Worm (Caenorhabditis elegans): ENCODE measurements around the gene F41B4.1.

The F41B4.1 gene

ce11 chrX:6801546-6801945, 24.1 kb downstream of the F41B4.1 start:
- TF ChIP-seq ceh-28 (tag; optimal IDR thresholded peaks at IDR 0.05): no peak
- no peak for TF ChIP-seq nhr-41 (GFP tag; IDR thresholded peaks at IDR 0.05)
- no peak for TF ChIP-seq tag-97 (GFP tag; IDR thresholded peaks at IDR 0.05)
- TF ChIP-seq lin-13 (GFP tag; optimal IDR thresholded peaks at IDR 0.05): no peak
- TF ChIP-seq dmd-9 (GFP tag; IDR thresholded peaks at IDR 0.05): no peak
- TF ChIP-seq T26A8.4 (GFP tag; IDR thresholded peaks at IDR 0.05): no peak
- TF ChIP-seq F10B5.3 (tag; optimal IDR thresholded peaks at IDR 0.05): no peak
- no peak for TF ChIP-seq nhr-10 (tag; optimal IDR thresholded peaks at IDR 0.05)
- no peak for TF ChIP-seq jun-1 (tag; optimal IDR thresholded peaks at IDR 0.05)
- no peak for TF ChIP-seq lin-1 (GFP tag; IDR thresholded peaks at IDR 0.05)
- no peak for TF ChIP-seq R02D3.7 (tag; optimal IDR thresholded peaks at IDR 0.05)
- no peak for TF ChIP-seq Y75B8A.6 (GFP tag; IDR thresholded peaks at IDR 0.05)
- no peak for TF ChIP-seq mep-1 (tag; optimal IDR thresholded peaks at IDR 0.05)
- no peak for TF ChIP-seq Y5F2A.4 (GFP tag; optimal IDR thresholded peaks at IDR 0.05)
- no peak for TF ChIP-seq aha-1 (tag)
- no peak for TF ChIP-seq unc-62 (GFP tag; optimal IDR thresholded peaks at IDR 0.05 in 1 of 2)
- no peak for TF ChIP-seq unc-62 (tag; optimal IDR thresholded peaks at IDR 0.05)

- TF ChIP-seq aha-1 (tag): peak; percentile 71
- TF ChIP-seq hlh-11 (tag; optimal IDR thresholded peaks at IDR 0.05): peak; percentile 19
- TF ChIP-seq ama-1 (optimal IDR thresholded peaks at IDR 0.05): no peak
Measured at ce11 chrX:6799776-6800175, 25.9 kb downstream of the F41B4.1 start, which contains the start of gene M03A8.3. M03A8.3 (plus strand) TSS chrX:6800053.

ce11 chrX:6795843-6796521, 29.7 kb downstream of the F41B4.1 start:
- TF ChIP-seq hlh-11 (tag; optimal IDR thresholded peaks at IDR 0.05) (peak; percentile 25), sdz-12 (GFP tag; optimal IDR thresholded peaks at IDR 0.05) (no peak), set-16 (GFP tag; IDR thresholded peaks at IDR 0.05) (no peak), fos-1 (tag; optimal IDR thresholded peaks at IDR 0.05) (no peak), nhr-28 (tag; optimal IDR thresholded peaks at IDR 0.05) (peak; percentile 20), mes-2 (tag; optimal IDR thresholded peaks at IDR 0.05; ENCODE audit: poor library complexity, severe bottlenecking) (peak; percentile 26), zag-1 (tag; optimal IDR thresholded peaks at IDR 0.05) (no peak), hlh-30 (tag; optimal IDR thresholded peaks at IDR 0.05; ENCODE audit: insufficient read depth) (peak; percentile 20), mep-1 (tag; optimal IDR thresholded peaks at IDR 0.05) (no peak), tra-1 (GFP tag; IDR thresholded peaks at IDR 0.05) (peak; percentile 56; the same call in 1 of the 2 replicates)

DNA sequence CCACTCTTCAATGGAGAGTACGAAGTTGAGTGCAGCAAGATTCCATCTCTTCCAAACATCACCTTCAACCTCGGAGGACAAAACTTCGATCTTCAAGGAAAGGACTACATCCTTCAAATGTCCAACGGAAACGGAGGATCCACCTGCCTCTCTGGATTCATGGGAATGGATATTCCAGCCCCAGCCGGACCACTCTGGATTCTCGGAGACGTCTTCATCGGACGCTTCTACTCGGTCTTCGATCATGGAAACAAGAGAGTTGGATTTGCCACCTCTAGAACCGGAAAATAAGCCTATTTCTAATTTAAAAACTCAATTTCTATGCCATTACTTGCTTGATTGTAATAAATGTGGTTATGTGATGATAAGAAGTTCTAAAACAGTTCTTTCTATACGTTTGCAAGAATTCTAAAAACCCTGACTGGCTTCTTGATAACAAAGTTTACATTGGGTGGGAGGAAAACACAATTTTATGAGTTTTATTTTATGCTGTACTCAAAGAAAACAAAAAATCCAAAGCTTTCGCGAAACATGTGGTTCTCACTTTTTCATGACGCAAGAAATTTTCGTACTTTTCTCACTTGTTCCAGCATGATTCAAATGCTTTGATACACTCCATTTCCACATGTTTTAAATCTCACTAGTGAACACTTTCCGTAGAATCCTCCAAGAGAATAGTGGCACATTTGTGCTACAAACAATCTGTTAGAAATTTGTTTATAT, 33.2 kb downstream of the F41B4.1 start:
- TF ChIP-seq F10B5.3 (tag; optimal IDR thresholded peaks at IDR 0.05) (no peak), nhr-237 (tag; optimal IDR thresholded peaks at IDR 0.05) (no peak), unc-130 (GFP tag; optimal IDR thresholded peaks at IDR 0.05) (no peak), ZK546.5 (tag; optimal IDR thresholded peaks at IDR 0.05) (no peak), gei-8 (GFP tag; optimal IDR thresholded peaks at IDR 0.05) (no peak), dpl-1 (GFP tag; optimal IDR thresholded peaks at IDR 0.05) (no peak), spr-1 (tag; optimal IDR thresholded peaks at IDR 0.05) (no peak), dmd-8 (GFP tag; IDR thresholded peaks at IDR 0.05) (no peak), ces-1 (GFP tag; optimal IDR thresholded peaks at IDR 0.05) (no peak), daf-19 (GFP tag; conservative IDR thresholded peaks at IDR 0.05) (no peak), lin-39 (tag; optimal IDR thresholded peaks at IDR 0.05) (no peak), pha-4 (GFP tag; IDR thresholded peaks at IDR 0.05) (peak; percentile 65), pha-4 (tag; optimal IDR thresholded peaks at IDR 0.05) (no peak), lin-1 (GFP tag; IDR thresholded peaks at IDR 0.05) (no peak), lin-29 (GFP tag; IDR thresholded peaks at IDR 0.05) (no peak), arid-1 (GFP tag; conservative IDR thresholded peaks at IDR 0.05) (no peak), mdt-29 (GFP tag; IDR thresholded peaks at IDR 0.05) (no peak), zfp-2 (tag; optimal IDR thresholded peaks at IDR 0.05) (no peak), jun-1 (tag; optimal IDR thresholded peaks at IDR 0.05) (no peak), mxl-3 (GFP tag; optimal IDR thresholded peaks at IDR 0.05) (no peak), nhr-76 (tag; optimal IDR thresholded peaks at IDR 0.05) (no peak), nhr-111 (GFP tag; optimal IDR thresholded peaks at IDR 0.05) (no peak)
